Worm (Caenorhabditis elegans): ENCODE measurements around the gene mrps-18C.

The mrps-18C gene

DNA sequence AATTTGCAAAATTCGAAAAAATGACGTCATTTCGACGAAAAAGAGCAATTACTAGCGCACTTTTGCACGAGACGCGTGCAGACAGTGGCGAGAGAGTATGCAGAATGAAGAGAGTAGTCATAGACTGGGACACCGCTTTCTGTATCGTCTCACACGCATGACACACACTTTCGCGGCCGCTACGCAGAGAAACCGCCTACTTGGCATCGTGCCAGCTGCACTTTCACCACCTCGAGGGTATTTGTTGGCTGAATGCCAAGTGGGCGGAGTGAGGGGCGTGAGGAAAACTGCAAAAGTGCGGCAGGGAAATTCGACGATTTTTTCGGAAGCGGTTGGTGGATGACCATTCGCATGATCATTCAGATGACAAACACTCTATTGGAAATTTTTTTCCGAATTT lies 35.6 kb upstream of the mrps-18C start (continued):
- TF ChIP-seq rnt-1 (tag; optimal IDR thresholded peaks at IDR 0.05), result peak; percentile 98
- TF ChIP-seq pax-1 (tag; optimal IDR thresholded peaks at IDR 0.05), result peak; percentile 45
- TF ChIP-seq fkh-10 (GFP tag; optimal IDR thresholded peaks at IDR 0.05), result peak; percentile 72
- TF ChIP-seq elt-4 (tag; optimal IDR thresholded peaks at IDR 0.05), result no peak
- peak; percentile 70 for TF ChIP-seq elt-2 (tag; optimal IDR thresholded peaks at IDR 0.05)
- peak; percentile 60 for TF ChIP-seq C08G9.2 (tag; optimal IDR thresholded peaks at IDR 0.05)
- TF ChIP-seq ceh-34 (tag; optimal IDR thresholded peaks at IDR 0.05), result peak; percentile 95
- peak; percentile 93 for TF ChIP-seq dve-1 (tag; optimal IDR thresholded peaks at IDR 0.05)
- peak; percentile 40 for TF ChIP-seq T23F11.4 (GFP tag; optimal IDR thresholded peaks at IDR 0.05)
- TF ChIP-seq unc-86 (tag; optimal IDR thresholded peaks at IDR 0.05), result peak; percentile 54
- TF ChIP-seq pag-3 (tag; optimal IDR thresholded peaks at IDR 0.05; ENCODE audit: borderline replicate concordance), result no peak
- peak; percentile 52 for TF ChIP-seq tbx-7 (tag; optimal IDR thresholded peaks at IDR 0.05)
- TF ChIP-seq zip-5 (tag; optimal IDR thresholded peaks at IDR 0.05), result no peak
- peak; percentile 99 for TF ChIP-seq ets-4 (tag; optimal IDR thresholded peaks at IDR 0.05)
- peak; percentile 77 for TF ChIP-seq pqm-1 (tag; optimal IDR thresholded peaks at IDR 0.05)
- TF ChIP-seq ceh-30 (tag; optimal IDR thresholded peaks at IDR 0.05), result peak; percentile 5
- peak; percentile 89 for TF ChIP-seq F13H6.1 (tag; optimal IDR thresholded peaks at IDR 0.05)
- peak; percentile 98 for TF ChIP-seq tbx-2 (tag; optimal IDR thresholded peaks at IDR 0.05)
- peak; percentile 15 for TF ChIP-seq ztf-16 (tag; optimal IDR thresholded peaks at IDR 0.05)
- peak; percentile 43 for TF ChIP-seq pha-2 (tag; optimal IDR thresholded peaks at IDR 0.05)
- TF ChIP-seq fkh-6 (tag; optimal IDR thresholded peaks at IDR 0.05), result peak; percentile 54
- TF ChIP-seq K09A11.1 (tag; optimal IDR thresholded peaks at IDR 0.05; ENCODE audit: insufficient read depth), result peak; percentile 33
- TF ChIP-seq ama-1 (optimal IDR thresholded peaks at IDR 0.05), result no peak
- TF ChIP-seq lim-6 (tag; optimal IDR thresholded peaks at IDR 0.05), result peak; percentile 79
- no peak for TF ChIP-seq npax-4 (tag; optimal IDR thresholded peaks at IDR 0.05)
- peak; percentile 23 for TF ChIP-seq ceh-48 (tag; optimal IDR thresholded peaks at IDR 0.05)

DNA sequence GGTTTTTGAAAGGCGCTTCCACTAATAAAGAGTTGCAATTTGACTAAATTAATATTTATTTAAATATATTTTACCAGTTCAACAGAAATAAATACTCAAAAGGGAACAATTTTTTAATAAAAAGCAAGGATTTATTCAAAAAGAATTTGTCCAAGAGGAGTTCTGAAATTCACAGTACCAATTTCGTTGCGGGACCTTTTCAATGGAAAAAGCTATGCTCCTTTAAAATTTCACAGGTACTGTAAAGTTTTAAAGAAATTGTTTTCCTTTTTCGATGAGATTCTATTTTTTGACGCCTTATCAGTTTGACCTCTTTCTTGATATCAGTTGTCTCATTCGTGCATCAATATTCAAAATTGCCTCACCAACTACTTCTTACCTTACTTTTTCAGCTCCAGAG lies 35.1 kb upstream of the mrps-18C start, which contains the start of gene tag-340:
TSS of gene tag-340 (plus strand) at position 249 of the 400 bp plus-strand sequence.
- TF ChIP-seq pros-1 (tag; optimal IDR thresholded peaks at IDR 0.05) (no peak), ceh-19 (GFP tag; optimal IDR thresholded peaks at IDR 0.05) (no peak), ets-4 (tag; optimal IDR thresholded peaks at IDR 0.05) (no peak), Y22D7AL.16 (tag; optimal IDR thresholded peaks at IDR 0.05) (no peak), pax-1 (tag; optimal IDR thresholded peaks at IDR 0.05) (no peak), pat-9 (tag; optimal IDR thresholded peaks at IDR 0.05) (no peak), ahr-1 (tag; optimal IDR thresholded peaks at IDR 0.05) (no peak), ceh-31 (tag; optimal IDR thresholded peaks at IDR 0.05) (no peak), pag-3 (tag; optimal IDR thresholded peaks at IDR 0.05; ENCODE audit: borderline replicate concordance) (no peak), pha-4 (tag; optimal IDR thresholded peaks at IDR 0.05) (no peak), ceh-6 (GFP tag; optimal IDR thresholded peaks at IDR 0.05) (no peak), eyg-1 (tag; optimal IDR thresholded peaks at IDR 0.05) (no peak), rnt-1 (tag; optimal IDR thresholded peaks at IDR 0.05) (no peak), ref-2 (tag; optimal IDR thresholded peaks at IDR 0.05) (no peak), mec-3 (tag; optimal IDR thresholded peaks at IDR 0.05; ENCODE audit: borderline replicate concordance) (no peak), ztf-16 (tag; optimal IDR thresholded peaks at IDR 0.05) (no peak), ceh-2 (tag; optimal IDR thresholded peaks at IDR 0.05) (no peak), sox-4 (tag; optimal IDR thresholded peaks at IDR 0.05) (no peak), unc-55 (GFP tag; optimal IDR thresholded peaks at IDR 0.05) (no peak)

DNA sequence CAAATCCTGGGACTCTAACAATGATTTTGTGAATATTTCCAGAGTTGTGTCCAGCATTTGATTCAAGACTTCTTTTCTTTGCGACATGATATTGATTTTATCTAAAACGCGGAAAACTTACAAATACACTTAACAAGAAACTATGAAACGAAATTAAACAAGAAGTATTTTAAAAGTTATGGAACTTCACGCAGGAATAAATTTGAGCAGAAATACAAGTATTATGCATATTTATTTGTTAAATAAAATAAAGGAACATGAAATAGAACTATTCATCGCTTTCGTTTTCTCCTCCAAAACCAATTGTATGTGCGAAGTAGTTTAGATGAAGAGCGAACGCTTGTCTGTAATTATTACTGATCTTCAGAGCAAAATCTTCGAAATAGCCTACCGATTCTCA lies 31.6 kb upstream of the mrps-18C start, which contains the start of gene kbp-2:
TSS of gene kbp-2 (minus strand) at position 101 of the 400 bp plus-strand sequence.
- TF ChIP-seq C38D4.7 (GFP tag; optimal IDR thresholded peaks at IDR 0.05), result no peak
- no peak for TF ChIP-seq F13H6.1 (tag; optimal IDR thresholded peaks at IDR 0.05)
- TF ChIP-seq ets-4 (tag; optimal IDR thresholded peaks at IDR 0.05), result no peak
- no peak for TF ChIP-seq nfya-1 (tag; optimal IDR thresholded peaks at IDR 0.05)
- no peak for TF ChIP-seq odd-2 (tag; optimal IDR thresholded peaks at IDR 0.05)
